Worm (Caenorhabditis elegans): ENCODE measurements around the gene nhr-212.

nhr-212 gene

DNA sequence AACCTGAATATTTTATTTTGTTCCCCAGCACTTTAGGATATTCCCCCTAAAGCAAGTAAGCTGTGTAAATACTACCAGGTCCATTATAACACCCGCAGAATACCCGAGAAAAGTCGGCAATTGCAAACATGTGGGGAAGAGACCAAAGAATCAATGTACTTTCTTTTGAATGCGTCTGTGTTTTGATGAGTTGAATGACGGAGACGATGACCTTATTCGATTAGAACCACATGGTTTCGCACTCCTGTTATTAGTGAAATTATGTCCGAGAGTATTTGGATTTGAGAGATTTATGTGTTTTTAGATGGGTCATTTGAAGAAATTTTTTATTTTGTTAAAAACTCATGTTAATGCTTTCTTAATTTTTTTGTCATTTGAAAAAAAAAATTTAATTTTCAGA, 19.3 kb upstream of the nhr-212 start (continued):
- TF ChIP-seq pag-3 (tag; optimal IDR thresholded peaks at IDR 0.05; ENCODE audit: borderline replicate concordance, insufficient read depth), result no peak
- TF ChIP-seq nhr-11 (tag; optimal IDR thresholded peaks at IDR 0.05), result no peak
- no peak for TF ChIP-seq lin-15B (tag; optimal IDR thresholded peaks at IDR 0.05)
- peak; percentile 90 for TF ChIP-seq dsc-1 (tag; optimal IDR thresholded peaks at IDR 0.05)

DNA sequence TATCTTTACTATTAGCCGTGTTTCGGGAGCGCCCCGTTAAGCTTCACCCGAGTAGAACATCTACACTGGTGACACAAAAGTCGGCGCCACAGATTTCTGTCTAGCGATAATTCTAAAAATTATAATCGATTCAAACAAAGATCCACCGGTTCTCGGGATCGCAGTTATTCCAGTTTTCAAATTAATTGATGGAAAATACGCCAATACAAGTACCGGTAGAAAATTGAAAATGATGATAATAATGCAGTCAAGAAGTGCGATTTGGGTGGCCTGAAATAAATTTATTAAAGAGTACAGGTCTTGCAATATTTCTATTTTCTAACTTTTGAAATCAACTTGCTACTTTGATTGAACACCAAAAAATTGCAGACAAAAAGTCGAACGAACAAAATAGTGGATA, 17.1 kb upstream of the nhr-212 start:
- TF ChIP-seq efl-1 (optimal IDR thresholded peaks at IDR 0.05), result no peak
- TF ChIP-seq efl-1 (GFP tag; optimal IDR thresholded peaks at IDR 0.05 in 1 of 2), result peak in 1 of 2 experiments; percentile 85
- TF ChIP-seq irx-1 (tag; optimal IDR thresholded peaks at IDR 0.05), result no peak

DNA sequence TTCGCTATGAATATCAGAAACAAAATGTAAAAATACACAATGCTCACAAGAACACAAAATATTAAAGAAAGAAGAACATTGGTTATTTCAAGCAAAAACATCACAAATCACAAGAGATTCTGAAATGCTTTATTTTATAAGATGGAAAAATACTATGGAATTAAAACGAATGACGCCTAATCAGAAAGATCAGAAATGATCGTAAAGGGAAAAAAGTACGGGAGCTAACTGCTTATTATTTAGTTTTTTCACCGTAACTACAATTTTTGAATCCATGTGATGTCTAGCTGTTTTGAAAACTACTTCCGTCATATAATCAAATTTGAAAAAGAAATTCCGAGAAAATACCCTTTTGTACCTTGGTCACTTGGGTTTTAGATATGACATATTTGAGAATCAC, 16.2 kb upstream of the nhr-212 start, which contains the start of gene srbc-57:
srbc-57 (minus strand) TSS at position 101 of the 400 bp plus-strand sequence.
- TF ChIP-seq fkh-8 (tag; optimal IDR thresholded peaks at IDR 0.05) (peak; percentile 14), ceh-63 (GFP tag; optimal IDR thresholded peaks at IDR 0.05) (no peak), pqm-1 (tag; optimal IDR thresholded peaks at IDR 0.05) (no peak), dsc-1 (tag; optimal IDR thresholded peaks at IDR 0.05) (no peak)

DNA sequence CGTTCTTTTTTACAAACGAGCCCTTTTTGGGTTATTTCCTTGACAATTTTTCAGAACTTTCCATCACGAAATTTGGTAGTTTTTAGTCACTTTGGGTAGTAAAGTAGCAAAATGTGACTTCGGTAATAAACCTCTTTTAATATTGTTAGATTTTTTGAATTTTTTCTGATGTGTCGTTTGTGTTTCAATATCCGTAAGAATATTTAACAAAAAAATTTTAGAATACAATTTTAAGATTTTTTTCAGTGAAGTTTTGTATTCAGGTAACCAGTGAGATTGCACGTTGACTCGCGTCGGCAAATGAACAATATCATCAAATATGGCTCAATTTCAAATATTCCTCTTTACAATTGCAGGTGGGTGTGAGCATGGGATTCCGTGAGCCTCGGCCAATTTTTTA, 12.1 kb upstream of the nhr-212 start, which contains the start of gene srt-31:
srt-31 (plus strand) TSS at position 301 of the 400 bp plus-strand sequence.
- TF ChIP-seq mef-2 (tag; optimal IDR thresholded peaks at IDR 0.05) (no peak), ets-5 (GFP tag; IDR thresholded peaks at IDR 0.05) (no peak), nhr-71 (tag; optimal IDR thresholded peaks at IDR 0.05) (no peak), pqm-1 (tag; optimal IDR thresholded peaks at IDR 0.05) (no peak), Y116A8C.19 (tag; optimal IDR thresholded peaks at IDR 0.05; ENCODE audit: borderline replicate concordance) (no peak), ceh-63 (GFP tag; optimal IDR thresholded peaks at IDR 0.05) (no peak), snu-23 (GFP tag; optimal IDR thresholded peaks at IDR 0.05) (no peak), hlh-4 (tag; optimal IDR thresholded peaks at IDR 0.05) (no peak), C34B4.2 (tag; optimal IDR thresholded peaks at IDR 0.05) (no peak), nhr-237 (tag; optimal IDR thresholded peaks at IDR 0.05) (no peak), dpl-1 (GFP tag; optimal IDR thresholded peaks at IDR 0.05) (no peak), ceh-90 (tag; optimal IDR thresholded peaks at IDR 0.05) (no peak), nhr-47 (tag; optimal IDR thresholded peaks at IDR 0.05) (no peak), mep-1 (tag; optimal IDR thresholded peaks at IDR 0.05) (no peak), sox-4 (tag; optimal IDR thresholded peaks at IDR 0.05) (no peak), ceh-8 (GFP tag; optimal IDR thresholded peaks at IDR 0.05) (no peak), lin-13 (GFP tag; optimal IDR thresholded peaks at IDR 0.05) (no peak)

DNA sequence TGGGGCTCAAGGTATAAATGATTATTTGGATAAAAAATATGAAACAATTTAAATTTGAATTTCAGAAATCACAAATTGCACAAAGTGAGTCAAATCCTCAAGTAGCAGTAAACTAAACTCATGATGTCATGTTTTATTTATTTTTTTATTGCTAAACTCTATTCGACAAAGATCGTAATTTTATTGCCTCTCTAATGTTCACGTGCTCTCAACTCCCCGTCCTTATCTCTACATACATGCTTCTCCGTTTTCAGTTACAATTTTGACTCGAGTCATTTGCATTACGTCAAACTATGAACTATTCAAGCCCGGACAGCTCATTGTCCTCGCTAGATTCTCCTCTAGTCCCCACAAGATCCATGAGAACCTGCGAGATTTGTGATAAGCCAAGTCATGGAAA, 10.1 kb upstream of the nhr-212 start, which contains the start of gene nhr-99:
nhr-99 (plus strand) TSS at position 263 of the 400 bp plus-strand sequence.
- TF ChIP-seq aly-2 (tag; optimal IDR thresholded peaks at IDR 0.05) (no peak), ces-1 (GFP tag; optimal IDR thresholded peaks at IDR 0.05) (no peak), nhr-11 (tag; optimal IDR thresholded peaks at IDR 0.05) (no peak), nhr-20 (tag; optimal IDR thresholded peaks at IDR 0.05) (peak; percentile 40), zag-1 (tag; optimal IDR thresholded peaks at IDR 0.05) (no peak), lin-39 (tag; optimal IDR thresholded peaks at IDR 0.05) (no peak), lir-3 (tag; optimal IDR thresholded peaks at IDR 0.05; ENCODE audit: poor library complexity) (no peak), egl-27 (tag; optimal IDR thresholded peaks at IDR 0.05) (no peak), lin-35 (GFP tag; optimal IDR thresholded peaks at IDR 0.05) (peak in 1 of 2 experiments; percentile 10), efl-1 (optimal IDR thresholded peaks at IDR 0.05) (no peak), efl-1 (GFP tag; optimal IDR thresholded peaks at IDR 0.05 in 1 of 2) (no peak), egl-13 (tag; optimal IDR thresholded peaks at IDR 0.05) (no peak), mdl-1 (tag; optimal IDR thresholded peaks at IDR 0.05) (no peak), ceh-88 (GFP tag; IDR thresholded peaks at IDR 0.05) (no peak), irx-1 (tag; optimal IDR thresholded peaks at IDR 0.05) (no peak), grh-1 (GFP tag; IDR thresholded peaks at IDR 0.05) (no peak), pax-3 (tag; optimal IDR thresholded peaks at IDR 0.05) (no peak), fkh-10 (GFP tag; optimal IDR thresholded peaks at IDR 0.05) (no peak), nhr-90 (tag; optimal IDR thresholded peaks at IDR 0.05; ENCODE audit: poor library complexity) (no peak), snpc-4 (tag; optimal IDR thresholded peaks at IDR 0.05) (no peak), elt-2 (tag; optimal IDR thresholded peaks at IDR 0.05) (peak; percentile 62), isw-1 (GFP tag; IDR thresholded peaks at IDR 0.05) (no peak), aha-1 (tag; optimal IDR thresholded peaks at IDR 0.05) (no peak), nhr-12 (tag; optimal IDR thresholded peaks at IDR 0.05) (no peak), blmp-1 (tag; optimal IDR thresholded peaks at IDR 0.05) (no peak), pag-3 (tag; optimal IDR thresholded peaks at IDR 0.05; ENCODE audit: borderline replicate concordance, insufficient read depth) (no peak)

Measured in whole organism, L1 larva.